Fruit fly (Drosophila melanogaster) whole organism, embryonic: ENCODE data around the gene Sdhaf3.
A peak's percentile ranks its signal among the peaks of the same experiment; 100 is the strongest.

Experiments
- Asciz ChIP-seq: fragments of 200-800 bp; sonication (Bioruptor generic); optimal IDR thresholded peaks from 2 replicates; lab custom pipeline; 2017; ENCODE audit warnings: missing biosample characterization, mild to moderate bottlenecking, missing genetic modification characterization, missing genetic modification reagents
- Bteb2 ChIP-seq: fragments of 200-800 bp; sonication (Bioruptor generic); optimal IDR thresholded peaks from 2 replicates; lab custom pipeline; 2016; ENCODE audit warnings: missing biosample characterization, missing genetic modification characterization
- CG13287 ChIP-seq: fragments of 200-800 bp; sonication (Bioruptor generic); IDR thresholded peaks from 2 replicates; pipeline ENCODE4 v1.3.6; 2022; ENCODE audit warnings: missing biosample characterization, missing genetic modification characterization; ENCODE audit not compliant: partially characterized antibody
- CG13296 ChIP-seq: fragments of 200-800 bp; sonication (Bioruptor generic); optimal IDR thresholded peaks from 3 replicates; lab custom pipeline; 2018; ENCODE audit warnings: missing biosample characterization, mild to moderate bottlenecking, missing genetic modification characterization
- CG13624 ChIP-seq: fragments of 200-800 bp; sonication (Bioruptor generic); optimal IDR thresholded peaks from 2 replicates; lab custom pipeline; 2016; ENCODE audit warnings: missing biosample characterization, missing genetic modification characterization
- CG13894 ChIP-seq: fragments of 200-800 bp; sonication (Bioruptor generic); optimal IDR thresholded peaks from 3 replicates; lab custom pipeline; 2018; ENCODE audit warnings: missing biosample characterization, mild to moderate bottlenecking, missing genetic modification characterization, moderate library complexity
- CG14710 ChIP-seq: fragments of 200-800 bp; sonication (Bioruptor generic); optimal IDR thresholded peaks from 3 replicates; lab custom pipeline; 2019; ENCODE audit warnings: missing biosample characterization, mild to moderate bottlenecking, missing genetic modification characterization, moderate library complexity
- CG14965 ChIP-seq: fragments of 200-800 bp; sonication (Bioruptor generic); optimal IDR thresholded peaks from 2 replicates; lab custom pipeline; 2016; ENCODE audit warnings: missing biosample characterization, missing genetic modification characterization, borderline replicate concordance
- CG16863 ChIP-seq: fragments of 200-800 bp; sonication (Bioruptor generic); optimal IDR thresholded peaks from 3 replicates; lab custom pipeline; 2016; ENCODE audit warnings: missing biosample characterization, missing genetic modification characterization
- CG17186 ChIP-seq: fragments of 200-800 bp; sonication (Bioruptor generic); optimal IDR thresholded peaks from 3 replicates; lab custom pipeline; 2017; ENCODE audit warnings: missing biosample characterization, missing genetic modification reagents, missing genetic modification characterization
- CG17912 ChIP-seq: fragments of 200-800 bp; sonication (Bioruptor generic); optimal IDR thresholded peaks from 2 replicates; lab custom pipeline; 2018; ENCODE audit warnings: missing biosample characterization, mild to moderate bottlenecking, missing genetic modification characterization
- CG1832 ChIP-seq: fragments of 200-800 bp; sonication (Bioruptor generic); optimal IDR thresholded peaks from 2 replicates; lab custom pipeline; 2017; ENCODE audit warnings: missing biosample characterization, mild to moderate bottlenecking, missing genetic modification characterization, inconsistent platforms
- CG2129 ChIP-seq: fragments of 200-800 bp; sonication (Bioruptor generic); IDR thresholded peaks from 2 replicates; pipeline ENCODE4 v1.3.6; 2022; ENCODE audit warnings: missing biosample characterization, missing genetic modification characterization; ENCODE audit not compliant: partially characterized antibody
- CG2202 ChIP-seq: fragments of 200-800 bp; sonication (Bioruptor generic); optimal IDR thresholded peaks from 2 replicates; lab custom pipeline; 2018; ENCODE audit warnings: missing biosample characterization, mild to moderate bottlenecking, missing genetic modification characterization
- CG30431 ChIP-seq: fragments of 200-800 bp; sonication (Bioruptor generic); optimal IDR thresholded peaks from 2 replicates; lab custom pipeline; 2017; ENCODE audit warnings: missing biosample characterization, missing genetic modification characterization
- CG32532 ChIP-seq: fragments of 200-800 bp; sonication (Bioruptor generic); IDR thresholded peaks from 2 replicates; pipeline ENCODE4 v1.3.6; 2022; ENCODE audit warnings: missing biosample characterization, missing genetic modification characterization
- CG3281 ChIP-seq: fragments of 200-800 bp; sonication (Bioruptor generic); optimal IDR thresholded peaks from 3 replicates; lab custom pipeline; 2017; ENCODE audit warnings: missing biosample characterization, mild to moderate bottlenecking, missing genetic modification characterization
- CG6813 ChIP-seq: fragments of 200-800 bp; sonication (Bioruptor generic); optimal IDR thresholded peaks from 2 replicates; lab custom pipeline; 2017; ENCODE audit warnings: missing biosample characterization, missing genetic modification characterization, mild to moderate bottlenecking, moderate library complexity, missing genetic modification reagents
- CG8478 ChIP-seq: fragments of >200 bp; optimal IDR thresholded peaks from 2 replicates; lab custom pipeline; 2018
- Deaf1 ChIP-seq: fragments of 200-800 bp; optimal IDR thresholded peaks from 3 replicates; lab custom pipeline; 2019; ENCODE audit warnings: missing biosample characterization, mild to moderate bottlenecking, missing genetic modification characterization, moderate library complexity
- Dll ChIP-seq: fragments of 200-800 bp; sonication (Bioruptor generic); IDR thresholded peaks from 4 replicates; pipeline ENCODE4 v1.3.6; 2022; ENCODE audit warnings: missing biosample characterization, missing genetic modification characterization; ENCODE audit not compliant: partially characterized antibody
- Doc3 ChIP-seq: fragments of 200-800 bp; sonication (Bioruptor generic); IDR thresholded peaks from 3 replicates; pipeline ENCODE4 v1.3.6; 2022; ENCODE audit warnings: missing biosample characterization, missing genetic modification characterization; ENCODE audit not compliant: partially characterized antibody
- Ets65A ChIP-seq: fragments of 200-800 bp; sonication (Bioruptor generic); peaks from one replicate; lab custom pipeline; 2016; ENCODE audit warnings: missing biosample characterization, missing genetic modification characterization
- H2.0 ChIP-seq: fragments of 200-800 bp; sonication (Bioruptor generic); IDR thresholded peaks from 2 replicates; pipeline ENCODE4 v1.3.6; 2022; ENCODE audit warnings: missing biosample characterization, missing genetic modification characterization
- MBD-R2 ChIP-seq: fragments of 200-800 bp; sonication (Bioruptor generic); IDR thresholded peaks from 2 replicates; pipeline ENCODE4 v1.3.6; 2022; ENCODE audit warnings: missing biosample characterization, missing genetic modification characterization
- Med ChIP-seq: fragments of 200-800 bp; sonication (Bioruptor generic); peaks from one replicate; lab custom pipeline; 2016; ENCODE audit warnings: missing biosample characterization, missing genetic modification characterization, mild to moderate bottlenecking, inconsistent platforms, moderate library complexity
- Ssrp ChIP-seq: fragments of 200-800 bp; sonication (Bioruptor generic); optimal IDR thresholded peaks from 2 replicates; lab custom pipeline; 2018; ENCODE audit warnings: missing biosample characterization, mild to moderate bottlenecking, missing genetic modification characterization, moderate library complexity
- bbx ChIP-seq: fragments of 200-800 bp; sonication (Bioruptor generic); IDR thresholded peaks from 2 replicates; pipeline ENCODE4 v1.3.6; 2022; ENCODE audit warnings: missing biosample characterization, missing genetic modification characterization; ENCODE audit not compliant: partially characterized antibody
- cas ChIP-seq: fragments of 200-800 bp; sonication (Bioruptor generic); IDR thresholded peaks from 2 replicates; pipeline ENCODE4 v1.3.6; 2022; ENCODE audit warnings: missing biosample characterization, missing genetic modification characterization
- eve ChIP-seq, 2 experiments: fragments of >200 bp; optimal IDR thresholded peaks; 2 replicates each; lab custom pipeline; 2017; ENCODE audit warnings: missing biosample characterization in 2 of 2, missing genetic modification characterization in 2 of 2
- ewg ChIP-seq: fragments of 200-800 bp; sonication (Bioruptor generic); optimal IDR thresholded peaks from 3 replicates; lab custom pipeline; 2017; ENCODE audit warnings: mild to moderate bottlenecking, missing biosample characterization, missing genetic modification reagents, missing genetic modification characterization
- hbn ChIP-seq: fragments of 200-800 bp; sonication (Bioruptor generic); IDR thresholded peaks from 2 replicates; pipeline ENCODE4 v1.3.6; 2022; ENCODE audit warnings: missing biosample characterization, missing genetic modification characterization; ENCODE audit not compliant: partially characterized antibody
- her ChIP-seq: fragments of 200-800 bp; sonication (Bioruptor generic); optimal IDR thresholded peaks from 2 replicates; lab custom pipeline; 2016; ENCODE audit warnings: missing biosample characterization, missing genetic modification characterization
- hkb ChIP-seq, 2 experiments: fragments of 200-800 bp in 1 of 2; fragments of >200 bp in 1 of 2; sonication (Bioruptor generic) in 1 of 2; IDR thresholded peaks in 1 of 2; optimal IDR thresholded peaks in 1 of 2; 2 replicates each; pipeline versions ENCODE4 v1.3.6 to Lab custom; 2017 to 2022; ENCODE audit warnings: missing biosample characterization in 1 of 2, missing genetic modification characterization in 1 of 2
- jing ChIP-seq: fragments of 200-800 bp; sonication (Bioruptor generic); optimal IDR thresholded peaks from 2 replicates; lab custom pipeline; 2018; ENCODE audit warnings: missing biosample characterization, mild to moderate bottlenecking, missing genetic modification characterization
- lola ChIP-seq, 3 experiments: fragments of >200 bp in 2 of 3; fragments of 200-800 bp in 1 of 3; sonication (Bioruptor generic) in 1 of 3; optimal IDR thresholded peaks; 2 replicates each; lab custom pipeline; 2017 to 2019; ENCODE audit warnings: missing biosample characterization in 3 of 3, missing genetic modification characterization in 3 of 3, mild to moderate bottlenecking in 1 of 3, moderate library complexity in 1 of 3
- pzg ChIP-seq: fragments of 200-800 bp; sonication (Bioruptor generic); optimal IDR thresholded peaks from 3 replicates; lab custom pipeline; 2018; ENCODE audit warnings: missing biosample characterization, mild to moderate bottlenecking, missing genetic modification characterization, moderate library complexity
- salm ChIP-seq: fragments of 200-800 bp; sonication (Bioruptor generic); optimal IDR thresholded peaks from 2 replicates; lab custom pipeline; 2018; ENCODE audit warnings: missing biosample characterization, mild to moderate bottlenecking, missing genetic modification characterization
- stc ChIP-seq: fragments of 200-800 bp; sonication (Bioruptor generic); IDR thresholded peaks from 2 replicates; pipeline ENCODE4 v1.3.6; 2022; ENCODE audit warnings: missing biosample characterization, missing genetic modification characterization
- stwl ChIP-seq: fragments of 200-800 bp; sonication (Bioruptor generic); optimal IDR thresholded peaks from 3 replicates; lab custom pipeline; 2018; ENCODE audit warnings: missing biosample characterization, mild to moderate bottlenecking, missing genetic modification characterization, moderate library complexity
- toy ChIP-seq: fragments of 200-800 bp; sonication (Bioruptor generic); IDR thresholded peaks from 2 replicates; pipeline ENCODE4 v1.3.6; 2022; ENCODE audit warnings: missing biosample characterization, missing genetic modification characterization
- wek ChIP-seq: fragments of 200-800 bp; sonication (Bioruptor generic); optimal IDR thresholded peaks from 3 replicates; lab custom pipeline; 2018; ENCODE audit warnings: missing biosample characterization, mild to moderate bottlenecking, missing genetic modification characterization, moderate library complexity
- zen2 ChIP-seq: fragments of 200-800 bp; sonication (Bioruptor generic); IDR thresholded peaks from 3 replicates; pipeline ENCODE4 v1.3.6; 2022; ENCODE audit warnings: missing biosample characterization, missing genetic modification characterization; ENCODE audit not compliant: partially characterized antibody

Gene Sdhaf3

dm6 chr3R:16480995-16481394 is 1.3 kb downstream of the Sdhaf3 start, which contains the start of gene Dhfr (continued):
- TF ChIP-seq stwl (tag; lab: Kevin White, UChicago) (peak; percentile 72), MBD-R2 (GFP tag; lab: Robert Waterston, UW) (peak; percentile 70; the same call in 1 of the 2 replicates), CG14710 (tag; lab: Kevin White, UChicago) (no peak), CG13624 (GFP tag; lab: Kevin White, UChicago) (no peak), zen2 (peak; percentile 57; the same call in 1 of the 3 replicates), lola (GFP tag; optimal IDR thresholded peaks at IDR 0.05; lab: Kevin White, UChicago) (no peak), CG6813 (GFP tag; lab: Kevin White, UChicago) (no peak), pzg (peak; percentile 23), jing (no peak), H2.0 (no peak), cas (GFP tag; lab: Robert Waterston, UW) (no peak), CG17186 (no peak), CG3281 (GFP tag; lab: Kevin White, UChicago) (no peak), her (GFP tag; lab: Kevin White, UChicago) (no peak), ewg (GFP tag; lab: Kevin White, UChicago) (no peak), CG16863 (GFP tag; lab: Kevin White, UChicago) (no peak), hkb (optimal IDR thresholded peaks at IDR 0.05; lab: Kevin White, UChicago) (no peak), hkb (GFP tag; IDR thresholded peaks at IDR 0.05; lab: Robert Waterston, UW) (no peak), CG13287 (GFP tag; lab: Robert Waterston, UW) (peak; percentile 55), CG14965 (GFP tag; lab: Kevin White, UChicago) (no peak), bbx (GFP tag; lab: Robert Waterston, UW) (peak; percentile 18; the same call in 1 of the 2 replicates), CG32532 (GFP tag; lab: Robert Waterston, UW) (no peak), Dll (GFP tag; lab: Robert Waterston, UW) (peak; percentile 61; the same call in 2 of the 4 replicates), wek (GFP tag; lab: Kevin White, UChicago) (no peak), hbn (peak; percentile 50; the same call in 1 of the 2 replicates), salm (tag; lab: Kevin White, UChicago) (no peak), Ssrp (tag; lab: Kevin White, UChicago) (no peak), CG1832 (GFP tag; lab: Kevin White, UChicago) (no peak), Doc3 (GFP tag; lab: Robert Waterston, UW) (no peak), CG17912 (no peak), CG2202 (tag; lab: Kevin White, UChicago) (no peak), Bteb2 (GFP tag; lab: Kevin White, UChicago) (no peak), CG2129 (GFP tag; lab: Robert Waterston, UW) (0 out of 2 replicates have a peak, but pooled peaks have one; percentile 13), stc (GFP tag; lab: Robert Waterston, UW) (no peak), CG30431 (GFP tag; lab: Kevin White, UChicago) (no peak)
- TF ChIP-seq, all 482 proteins: peak for 16

dm6 chr3R:16477033-16477432 is 5.2 kb downstream of the Sdhaf3 start, which contains the start of gene Gyc89Db:
Gene Gyc89Db, plus strand, starts transcription at chr3R:16477110.
- TF ChIP-seq toy (GFP tag; lab: Robert Waterston, UW): no peak
- no peak for TF ChIP-seq eve (GFP tag; optimal IDR thresholded peaks at IDR 0.05; lab: Kevin White, UChicago)
- TF ChIP-seq CG13894: peak; percentile 65
- peak; percentile 68 for TF ChIP-seq Ets65A (GFP tag; lab: Kevin White, UChicago)
- TF ChIP-seq Med: peak; percentile 37
- no peak for TF ChIP-seq Asciz (GFP tag; lab: Kevin White, UChicago)
- peak; percentile 8 for TF ChIP-seq CG8478
- TF ChIP-seq Deaf1 (tag; lab: Kevin White, UChicago): peak; percentile 92
- no peak for TF ChIP-seq CG13296 (GFP tag; lab: Kevin White, UChicago)
